Fruit fly (Drosophila melanogaster) ovary, adult (tissue): Measurements from ENCODE around the gene sn.

Experiments used
- CG17801 ChIP-seq: fragments of 200-800 bp; optimal IDR thresholded peaks from 2 replicates; lab custom pipeline; 2019; ENCODE audit warnings: missing biosample characterization, mild to moderate bottlenecking, missing genetic modification characterization, moderate library complexity; ENCODE audit not compliant: partially characterized antibody

sn gene

DNA sequence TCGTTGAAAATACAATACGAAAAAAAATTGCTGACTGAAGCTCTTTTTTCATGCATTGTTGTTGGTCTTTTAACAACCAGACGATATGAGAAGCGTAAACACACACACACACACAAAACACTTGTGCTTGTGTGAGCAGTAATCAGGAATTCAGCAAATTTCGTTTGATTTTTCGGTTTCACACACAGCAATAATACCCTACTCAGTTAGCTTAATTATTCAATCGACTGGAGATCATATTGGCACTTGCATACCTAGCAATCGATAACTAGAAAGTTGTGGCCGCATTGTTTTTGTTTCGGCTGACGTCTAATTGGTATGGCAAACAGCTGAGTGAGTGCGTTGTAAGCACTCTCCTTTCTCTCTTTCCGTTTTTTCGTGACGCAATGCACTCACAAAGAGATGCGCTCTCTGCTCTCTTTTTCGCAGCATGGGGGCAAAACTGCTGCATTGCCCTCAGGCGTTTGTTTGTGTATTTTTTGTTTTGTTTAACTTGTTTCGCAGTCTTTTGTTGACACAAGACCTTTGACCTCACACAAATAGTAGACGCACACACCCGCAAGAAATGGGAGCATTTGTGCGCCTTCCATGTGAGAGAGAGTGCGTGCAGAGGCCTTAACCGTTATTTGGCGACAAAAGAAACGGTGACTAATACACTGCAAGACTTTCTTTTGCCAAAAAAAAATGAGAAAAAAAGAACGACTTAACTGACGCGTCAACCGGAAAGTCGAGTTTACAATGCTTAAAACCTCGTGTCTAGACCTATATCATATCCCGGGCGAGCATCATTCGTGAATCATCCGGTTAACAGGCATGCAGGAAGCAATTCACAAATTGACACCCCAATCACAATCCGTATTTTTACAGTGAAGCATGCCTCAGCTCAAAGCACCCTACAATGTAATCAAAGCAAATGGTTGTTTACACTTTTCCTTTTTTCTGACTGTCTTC, 18.8 kb upstream of the sn start:
- peak; percentile 48 for TF ChIP-seq CG17801 (GFP tag; lab: Kevin White, UChicago)

DNA sequence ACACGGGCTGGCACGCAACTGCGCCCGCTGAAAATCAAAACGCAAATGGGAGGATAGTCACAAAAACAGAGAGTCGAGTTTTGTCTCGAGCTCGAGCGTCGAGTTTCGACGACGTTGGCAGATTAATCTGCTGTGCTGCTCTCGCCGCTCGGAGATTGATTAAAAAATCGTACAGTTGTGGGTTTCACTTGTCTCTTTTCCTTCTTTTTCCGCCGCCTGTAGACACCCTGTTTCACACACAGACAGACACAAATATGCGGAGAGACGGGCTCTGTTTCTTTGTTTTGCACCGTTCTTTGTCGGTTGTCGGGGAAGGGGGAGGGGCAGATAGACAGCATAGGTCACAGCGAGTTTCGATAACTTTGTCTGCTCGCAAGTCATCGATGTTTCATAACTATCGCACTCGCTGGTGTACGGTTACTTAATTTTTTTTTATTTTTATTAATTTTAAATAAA, 16.9 kb upstream of the sn start, which contains the start of gene orion:
orion (minus strand) TSS at position 51 of the 456 bp plus-strand sequence.
- TF ChIP-seq CG17801 (GFP tag; lab: Kevin White, UChicago) = peak; percentile 90

- TF ChIP-seq CG17801 (GFP tag; lab: Kevin White, UChicago) = no peak
These were observed 7.9 kb upstream of the sn start, which contains the start of the genes CG15332 and CG15330 for dm6 chrX:7955890-7956289. Gene CG15332 (minus strand): TSS chrX:7955990. Gene CG15330 (plus strand): TSS chrX:7956064.

DNA sequence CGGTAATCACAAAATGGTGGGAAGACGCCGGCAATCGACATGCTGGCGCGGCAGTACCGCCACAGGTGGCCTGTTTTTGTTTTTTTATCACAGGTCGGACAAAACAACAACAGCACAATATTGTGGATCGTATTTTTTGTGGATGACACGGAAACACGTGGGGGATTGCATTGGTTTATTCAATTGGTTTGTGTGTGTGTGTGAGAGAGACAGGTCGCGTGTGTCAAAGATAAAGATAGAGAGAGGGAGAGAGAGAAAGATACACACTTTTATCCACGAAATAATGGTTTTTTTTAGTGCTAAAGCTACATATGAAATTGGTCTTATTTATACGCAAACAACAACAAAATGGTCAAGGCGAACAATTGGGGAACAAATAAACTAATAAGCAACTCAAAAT, 4.8 kb upstream of the sn start:
- no peak for TF ChIP-seq CG17801 (GFP tag; lab: Kevin White, UChicago)

DNA sequence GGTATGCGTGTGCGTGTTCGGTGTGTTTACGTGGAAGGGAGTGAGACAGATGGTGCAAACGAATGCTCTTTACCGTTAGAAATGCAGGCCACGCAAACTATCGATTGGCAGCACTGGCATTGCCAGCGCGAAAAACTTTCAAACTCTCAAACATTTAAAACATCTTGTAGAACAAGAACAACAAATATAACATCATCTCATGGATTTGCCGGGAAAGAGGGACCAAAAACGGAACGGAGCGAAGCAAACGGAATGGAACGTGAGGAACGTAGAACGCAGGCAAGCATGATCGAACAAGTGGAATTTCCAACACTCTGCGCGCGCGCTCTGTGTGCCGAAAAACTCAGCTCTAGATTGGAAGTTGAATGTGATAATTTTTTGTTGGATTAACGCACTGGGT, 4.3 kb upstream of the sn start:
- no peak for TF ChIP-seq CG17801 (GFP tag; lab: Kevin White, UChicago)

DNA sequence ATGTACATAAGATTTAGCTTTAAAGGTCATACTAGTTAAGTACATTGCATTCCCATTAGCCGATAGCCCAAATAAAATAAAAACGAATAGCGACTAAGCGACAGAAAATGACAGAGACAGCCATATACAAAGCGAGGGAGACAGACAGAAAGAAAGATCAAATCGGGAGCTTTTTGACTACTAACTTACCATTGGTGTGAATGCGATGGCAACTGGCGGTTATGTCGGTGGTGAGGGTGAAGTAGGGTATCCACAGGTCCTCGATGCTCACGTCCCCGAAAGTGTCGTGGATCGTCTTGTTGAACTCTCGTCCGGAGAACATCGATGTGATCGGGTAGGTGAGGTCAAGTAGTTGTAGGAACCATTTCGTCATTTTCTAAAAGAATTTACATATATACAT, 2.8 kb upstream of the sn start:
- no peak for TF ChIP-seq CG17801 (GFP tag; lab: Kevin White, UChicago)

DNA sequence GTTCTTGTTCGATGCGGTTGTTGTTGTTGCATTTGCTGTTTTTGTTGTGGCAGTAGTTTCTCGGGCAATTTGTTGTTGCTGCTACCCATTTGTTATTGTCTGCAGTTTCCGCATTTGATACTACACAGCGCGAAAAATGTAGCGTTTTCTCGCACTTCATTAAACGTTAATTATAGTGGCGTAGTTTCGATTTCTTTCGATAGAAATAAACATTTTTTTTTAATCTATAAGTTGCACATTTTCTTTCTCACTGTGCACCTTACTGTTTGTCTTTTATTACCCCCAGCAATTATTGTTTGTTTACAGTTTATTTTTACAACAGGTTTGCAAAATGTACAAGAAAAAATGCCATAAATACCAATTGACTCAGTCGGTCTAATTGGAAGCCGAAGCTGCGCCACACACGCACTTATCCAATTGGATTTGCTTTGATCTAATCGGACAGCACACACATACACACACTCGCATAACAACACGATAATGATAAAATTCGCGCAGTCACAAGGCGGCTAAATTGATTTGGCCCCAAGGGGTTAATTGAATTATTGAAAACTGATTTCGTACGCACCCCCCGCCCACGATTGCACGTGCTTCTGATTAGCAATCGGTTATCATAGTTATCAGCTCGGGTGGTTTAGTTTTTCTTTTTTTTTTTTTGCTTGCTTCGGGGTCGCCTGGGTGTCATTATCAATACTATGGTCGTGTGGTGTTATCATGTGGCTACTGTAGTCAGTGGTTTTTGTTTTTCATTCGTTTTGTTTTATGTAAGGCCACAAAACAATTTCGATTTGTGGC, 2.1 kb downstream of the sn start:
- TF ChIP-seq CG17801 (GFP tag; lab: Kevin White, UChicago) = no peak

DNA sequence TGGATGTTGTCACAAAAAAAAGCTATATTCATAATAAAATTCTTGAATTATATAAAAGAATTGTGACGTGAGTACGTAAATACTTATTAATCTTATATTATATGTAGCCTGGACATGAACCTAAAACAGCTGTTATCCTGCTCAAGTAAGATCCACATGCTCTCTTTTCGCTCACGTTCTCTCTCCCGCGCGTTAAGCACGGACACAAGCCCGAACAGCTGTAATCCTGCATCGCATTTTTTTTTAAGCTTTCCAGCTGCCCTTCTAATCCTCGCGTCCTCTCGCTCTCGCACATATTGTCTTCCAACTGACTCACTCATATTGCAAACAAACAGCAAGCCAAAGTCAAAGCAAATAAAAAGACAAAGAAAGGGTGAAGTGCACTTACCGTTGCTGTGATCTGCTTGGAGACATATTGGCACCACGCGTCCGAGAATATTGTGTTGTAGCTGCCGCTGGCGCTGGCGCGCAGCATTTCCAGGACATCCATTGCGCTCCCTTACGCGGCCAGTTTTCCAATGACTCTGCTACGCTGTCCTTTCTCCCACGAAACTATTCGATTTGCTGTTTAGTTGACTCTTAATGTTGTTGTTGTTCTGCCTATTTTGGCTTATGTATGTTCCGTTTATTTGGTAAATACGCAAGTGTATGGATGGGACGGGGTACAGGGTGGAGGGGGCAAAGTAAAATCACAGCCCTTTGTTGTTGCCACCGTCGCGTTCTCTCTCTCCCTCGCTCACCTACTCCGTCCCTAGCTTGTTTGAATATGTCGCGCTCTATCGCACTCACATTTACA, 3.4 kb downstream of the sn start:
- no peak for TF ChIP-seq CG17801 (GFP tag; lab: Kevin White, UChicago)

dm6 chrX:7967848-7968143, 4.0 kb downstream of the sn start:
- TF ChIP-seq CG17801 (GFP tag; lab: Kevin White, UChicago) = no peak

DNA sequence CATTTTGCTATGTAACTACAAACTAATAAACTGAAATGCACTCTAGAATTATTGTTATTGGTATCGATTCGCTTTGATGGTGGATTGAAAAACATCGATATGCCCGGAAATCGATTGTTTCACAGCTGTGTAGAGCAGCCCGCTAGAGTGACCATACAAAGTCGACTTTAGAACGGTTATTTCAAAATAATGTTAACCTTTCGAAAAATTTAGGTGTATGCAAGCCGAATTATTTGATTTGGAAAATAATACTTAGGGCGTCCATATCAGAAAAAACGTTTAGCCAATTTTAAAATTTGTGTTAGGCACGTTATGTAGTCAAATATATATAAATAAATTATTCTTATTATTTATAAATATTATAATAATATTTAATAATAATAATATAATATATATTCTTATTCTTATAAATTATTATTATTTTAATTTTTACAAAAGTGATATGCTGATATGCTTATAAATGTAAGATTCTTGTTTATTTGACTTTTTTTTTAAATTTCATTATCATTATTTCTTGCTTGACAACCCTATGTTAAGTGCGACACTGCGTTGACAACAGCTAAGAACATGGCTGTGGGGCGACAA, 4.5 kb downstream of the sn start, which contains the start of gene sws:
sws (minus strand) TSS at position 22 of the 585 bp plus-strand sequence.
- peak; percentile 42 for TF ChIP-seq CG17801 (GFP tag; lab: Kevin White, UChicago)

DNA sequence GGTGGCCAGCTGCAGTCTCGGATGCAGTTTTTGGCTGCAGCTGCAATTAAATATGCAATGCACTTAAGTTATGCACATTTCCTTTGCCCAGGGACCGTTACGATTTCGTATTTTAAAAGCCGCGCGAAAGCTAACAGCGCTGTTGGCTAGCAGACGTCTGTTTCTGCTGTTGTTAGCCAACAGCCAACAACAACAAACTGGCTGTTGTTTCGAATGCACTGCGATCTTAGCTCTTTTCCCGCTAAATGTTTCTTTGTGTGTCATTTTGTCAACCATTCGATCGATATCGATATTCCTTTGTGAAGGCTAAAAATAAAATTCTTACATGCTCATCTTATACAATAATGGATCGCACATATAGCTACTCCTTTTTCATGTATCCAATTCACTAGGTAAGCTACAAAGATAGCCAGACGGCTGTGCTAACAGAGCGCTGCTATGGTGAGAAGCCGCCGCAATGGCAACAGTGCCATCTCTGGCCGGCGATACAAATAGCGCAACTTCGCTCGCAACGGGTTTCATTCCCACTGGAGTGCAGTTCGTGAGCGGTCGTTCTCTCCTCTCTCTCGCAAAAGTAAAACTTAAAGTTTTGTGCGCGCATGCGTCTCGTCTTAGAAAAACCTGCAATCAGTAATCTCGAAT, 5.5 kb downstream of the sn start:
- TF ChIP-seq CG17801 (GFP tag; lab: Kevin White, UChicago) = peak; percentile 29

dm6 chrX:7970396-7970795, 6.6 kb downstream of the sn start:
- peak; percentile 72 for TF ChIP-seq CG17801 (GFP tag; lab: Kevin White, UChicago)

DNA sequence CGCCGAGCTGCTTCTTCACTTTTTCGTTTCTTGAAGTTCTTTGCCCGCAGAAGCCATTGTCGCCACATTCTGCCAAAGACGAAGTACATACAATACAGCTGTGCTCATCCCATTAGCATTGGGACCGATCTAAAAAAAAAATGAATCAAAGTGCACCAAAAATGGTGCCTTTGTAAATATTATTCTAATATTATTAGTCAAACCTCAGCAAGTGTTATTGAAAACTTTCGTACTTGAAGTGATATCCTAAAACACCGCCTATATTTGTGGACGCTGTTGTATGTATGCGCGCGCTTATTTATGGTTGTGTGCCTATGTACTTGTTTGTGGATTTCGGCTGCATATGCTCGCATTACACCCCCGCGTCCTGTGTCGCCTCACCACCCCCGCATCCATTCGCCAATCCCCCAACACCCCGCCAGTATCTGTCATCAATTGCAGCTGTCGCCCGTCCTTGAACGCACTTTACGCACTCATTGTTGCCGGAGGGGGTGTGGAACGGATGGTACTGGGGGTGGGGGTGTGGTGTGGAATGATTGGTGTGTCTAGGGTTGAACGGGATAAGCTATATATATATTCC, 8.6 kb downstream of the sn start:
- peak; percentile 52 for TF ChIP-seq CG17801 (GFP tag; lab: Kevin White, UChicago)
